Fruit fly (Drosophila melanogaster) whole organism, embryonic: Measurements from ENCODE around the gene Nmdar1.

Experiments
- CG1024 ChIP-seq: fragments of 200-800 bp; sonication (Bioruptor generic); IDR thresholded peaks from 2 replicates; pipeline ENCODE4 v1.3.6; 2022; ENCODE audit warnings: missing biosample characterization, missing genetic modification characterization
- CG13123 ChIP-seq: fragments of 200-800 bp; sonication (Bioruptor generic); optimal IDR thresholded peaks from 2 replicates; lab custom pipeline; 2016; ENCODE audit warnings: missing biosample characterization, missing genetic modification characterization
- CG14667 ChIP-seq: fragments of 200-800 bp; sonication (Bioruptor generic); IDR thresholded peaks from 2 replicates; pipeline ENCODE4 v1.3.6; 2022; ENCODE audit warnings: missing biosample characterization, missing genetic modification characterization
- CG15269 ChIP-seq: fragments of 200-800 bp; sonication (Bioruptor generic); optimal IDR thresholded peaks from 2 replicates; lab custom pipeline; 2018; ENCODE audit warnings: missing biosample characterization, mild to moderate bottlenecking, missing genetic modification characterization, moderate library complexity
- CG18011 ChIP-seq: fragments of 200-800 bp; sonication (Bioruptor generic); optimal IDR thresholded peaks from 2 replicates; lab custom pipeline; 2017; ENCODE audit warnings: missing biosample characterization, missing genetic modification characterization, mild to moderate bottlenecking, moderate library complexity, missing genotype
- CG2120 ChIP-seq: fragments of 200-800 bp; sonication (Bioruptor generic); optimal IDR thresholded peaks from 3 replicates; lab custom pipeline; 2016; ENCODE audit warnings: missing biosample characterization, missing genetic modification characterization
- CG31388 ChIP-seq: fragments of 200-800 bp; sonication (Bioruptor generic); optimal IDR thresholded peaks from 2 replicates; lab custom pipeline; 2016; ENCODE audit warnings: missing biosample characterization, missing genetic modification characterization
- CG3838 ChIP-seq: fragments of 200-800 bp; sonication (Bioruptor generic); optimal IDR thresholded peaks from 3 replicates; lab custom pipeline; 2016; ENCODE audit warnings: missing biosample characterization, missing genetic modification characterization
- CG3995 ChIP-seq: fragments of 200-800 bp; sonication (Bioruptor generic); optimal IDR thresholded peaks from 3 replicates; lab custom pipeline; 2016; ENCODE audit warnings: missing biosample characterization, missing genetic modification characterization
- CG4282 ChIP-seq: fragments of 200-800 bp; sonication (Bioruptor generic); optimal IDR thresholded peaks from 2 replicates; lab custom pipeline; 2016; ENCODE audit warnings: missing biosample characterization, missing genetic modification characterization
- CG43689 ChIP-seq: fragments of 200-800 bp; sonication (Bioruptor generic); IDR thresholded peaks from 2 replicates; pipeline ENCODE4 v1.3.6; 2022; ENCODE audit warnings: missing biosample characterization, missing genetic modification characterization
- CG4820 ChIP-seq: fragments of 200-800 bp; sonication (Bioruptor generic); optimal IDR thresholded peaks from 3 replicates; lab custom pipeline; 2016; ENCODE audit warnings: missing biosample characterization, missing genetic modification characterization
- CG4854 ChIP-seq: fragments of 200-800 bp; sonication (Bioruptor generic); optimal IDR thresholded peaks from 2 replicates; lab custom pipeline; 2016; ENCODE audit warnings: missing biosample characterization, missing genetic modification characterization, inconsistent platforms
- CG6254 ChIP-seq: fragments of 200-800 bp; sonication (Bioruptor generic); optimal IDR thresholded peaks from 3 replicates; lab custom pipeline; 2017; ENCODE audit warnings: mild to moderate bottlenecking, missing biosample characterization, missing genetic modification reagents, missing genetic modification characterization
- CG6683 ChIP-seq: fragments of 200-800 bp; sonication (Bioruptor generic); optimal IDR thresholded peaks from 2 replicates; lab custom pipeline; 2017; ENCODE audit warnings: missing biosample characterization, mild to moderate bottlenecking, missing genetic modification characterization, missing genetic modification reagents
- CG7271 ChIP-seq: fragments of 200-800 bp; sonication (Bioruptor generic); optimal IDR thresholded peaks from 2 replicates; lab custom pipeline; 2018; ENCODE audit warnings: missing biosample characterization, mild to moderate bottlenecking, missing genetic modification characterization, moderate library complexity
- CG7372 ChIP-seq: fragments of 200-800 bp; sonication (Bioruptor generic); IDR thresholded peaks from 2 replicates; pipeline ENCODE4 v1.3.6; 2022; ENCODE audit warnings: missing biosample characterization, missing genetic modification characterization
- CG7839 ChIP-seq: fragments of 200-800 bp; sonication (Bioruptor generic); optimal IDR thresholded peaks from 3 replicates; lab custom pipeline; 2018; ENCODE audit warnings: missing biosample characterization, mild to moderate bottlenecking, missing genetic modification characterization, moderate library complexity
- CG8089 ChIP-seq: fragments of 200-800 bp; sonication (Bioruptor generic); optimal IDR thresholded peaks from 3 replicates; lab custom pipeline; 2016; ENCODE audit warnings: missing biosample characterization, missing genetic modification characterization
- CG8290 ChIP-seq, 3 experiments: fragments of 200-800 bp; sonication (Bioruptor generic); optimal IDR thresholded peaks; 2 replicates each; lab custom pipeline; 2016 to 2019; ENCODE audit warnings: missing biosample characterization in 3 of 3, missing genetic modification characterization in 3 of 3, mild to moderate bottlenecking in 2 of 3, moderate library complexity in 1 of 3
- CG8478 ChIP-seq: fragments of >200 bp; optimal IDR thresholded peaks from 2 replicates; lab custom pipeline; 2018
- CG8944 ChIP-seq: fragments of 200-800 bp; sonication (Bioruptor generic); optimal IDR thresholded peaks from 3 replicates; lab custom pipeline; 2016; ENCODE audit warnings: missing biosample characterization, missing genetic modification characterization
- D19A ChIP-seq: fragments of 200-800 bp; optimal IDR thresholded peaks from 3 replicates; lab custom pipeline; 2019; ENCODE audit warnings: missing biosample characterization, mild to moderate bottlenecking, missing genetic modification characterization, moderate library complexity
- Dfd ChIP-seq, 2 experiments: fragments of >200 bp; optimal IDR thresholded peaks; 2 replicates each; lab custom pipeline; 2017; ENCODE audit warnings: missing biosample characterization in 2 of 2, missing genetic modification characterization in 2 of 2
- Doc3 ChIP-seq: fragments of 200-800 bp; sonication (Bioruptor generic); IDR thresholded peaks from 3 replicates; pipeline ENCODE4 v1.3.6; 2022; ENCODE audit warnings: missing biosample characterization, missing genetic modification characterization; ENCODE audit not compliant: partially characterized antibody
- Dp ChIP-seq: fragments of 200-800 bp; sonication (Bioruptor generic); optimal IDR thresholded peaks from 2 replicates; lab custom pipeline; 2018; ENCODE audit warnings: missing biosample characterization, mild to moderate bottlenecking, missing genetic modification characterization, moderate library complexity
- HLH54F ChIP-seq: fragments of 200-800 bp; sonication (Bioruptor generic); optimal IDR thresholded peaks from 3 replicates; lab custom pipeline; 2016; ENCODE audit warnings: missing biosample characterization, missing genetic modification characterization
- Hsf ChIP-seq: fragments of 200-800 bp; sonication (Bioruptor generic); optimal IDR thresholded peaks from 3 replicates; lab custom pipeline; 2016; ENCODE audit warnings: missing biosample characterization, missing genetic modification characterization
- Meics ChIP-seq: fragments of 200-800 bp; sonication (Bioruptor generic); optimal IDR thresholded peaks from 2 replicates; lab custom pipeline; 2017; ENCODE audit warnings: missing biosample characterization, mild to moderate bottlenecking, missing genetic modification characterization
- NC2β ChIP-seq: fragments of 200-800 bp; sonication (Bioruptor generic); optimal IDR thresholded peaks from 2 replicates; lab custom pipeline; 2016; ENCODE audit warnings: missing biosample characterization, missing genetic modification characterization
- NK7.1 ChIP-seq: fragments of 200-800 bp; sonication (Bioruptor generic); optimal IDR thresholded peaks from 3 replicates; lab custom pipeline; 2016; ENCODE audit warnings: missing biosample characterization, missing genetic modification characterization
- Nf-YB ChIP-seq: fragments of 200-800 bp; sonication (Bioruptor generic); optimal IDR thresholded peaks from 3 replicates; lab custom pipeline; 2019; ENCODE audit warnings: missing biosample characterization, mild to moderate bottlenecking, missing genetic modification characterization, moderate library complexity
- NfI ChIP-seq: fragments of 200-800 bp; sonication (Bioruptor generic); optimal IDR thresholded peaks from 3 replicates; lab custom pipeline; 2018; ENCODE audit warnings: missing biosample characterization, mild to moderate bottlenecking, missing genetic modification characterization, moderate library complexity
- Sin3A ChIP-seq: fragments of >200 bp; optimal IDR thresholded peaks from 2 replicates; lab custom pipeline; 2018
- Xbp1 ChIP-seq: fragments of 200-800 bp; sonication (Bioruptor generic); optimal IDR thresholded peaks from 3 replicates; lab custom pipeline; 2016; ENCODE audit warnings: missing biosample characterization, mild to moderate bottlenecking, missing genetic modification characterization
- ac ChIP-seq: fragments of 200-800 bp; sonication (Bioruptor generic); optimal IDR thresholded peaks from 3 replicates; lab custom pipeline; 2017; ENCODE audit warnings: missing biosample characterization, mild to moderate bottlenecking, missing genetic modification characterization
- bsh ChIP-seq, 2 experiments: fragments of 200-800 bp; sonication (Bioruptor generic); optimal IDR thresholded peaks; 2 replicates each; lab custom pipeline; 2017 to 2018; ENCODE audit warnings: mild to moderate bottlenecking in 2 of 2, missing biosample characterization in 2 of 2, missing genetic modification characterization in 2 of 2, moderate library complexity in 1 of 2
- btn ChIP-seq: fragments of 200-800 bp; sonication (Bioruptor generic); optimal IDR thresholded peaks from 2 replicates; lab custom pipeline; 2016; ENCODE audit warnings: missing biosample characterization, missing genetic modification characterization
- cas ChIP-seq: fragments of 200-800 bp; sonication (Bioruptor generic); IDR thresholded peaks from 2 replicates; pipeline ENCODE4 v1.3.6; 2022; ENCODE audit warnings: missing biosample characterization, missing genetic modification characterization
- ci ChIP-seq: fragments of 200-800 bp; sonication (Bioruptor generic); IDR thresholded peaks from 3 replicates; pipeline ENCODE4 v1.3.6; 2022; ENCODE audit warnings: missing biosample characterization, missing genetic modification characterization
- esg ChIP-seq: fragments of 200-800 bp; sonication (Bioruptor generic); conservative IDR thresholded peaks from 2 replicates; pipeline ENCODE4 v1.3.6; 2022; ENCODE audit warnings: missing biosample characterization, missing genetic modification characterization
- eyg ChIP-seq: fragments of 200-800 bp; sonication (Bioruptor generic); optimal IDR thresholded peaks from 3 replicates; lab custom pipeline; 2016; ENCODE audit warnings: missing biosample characterization, missing genetic modification characterization
- fd102C ChIP-seq: fragments of 200-800 bp; sonication (Bioruptor generic); optimal IDR thresholded peaks from 2 replicates; lab custom pipeline; 2018; ENCODE audit warnings: missing biosample characterization, mild to moderate bottlenecking, missing genetic modification characterization, moderate library complexity
- gsb ChIP-seq: fragments of 200-800 bp; sonication (Bioruptor generic); IDR thresholded peaks from 2 replicates; pipeline ENCODE4 v1.3.6; 2022; ENCODE audit warnings: missing biosample characterization, missing genetic modification characterization
- kni ChIP-seq: fragments of 200-800 bp; sonication (Bioruptor generic); optimal IDR thresholded peaks from 3 replicates; lab custom pipeline; 2017; ENCODE audit warnings: mild to moderate bottlenecking, missing biosample characterization, missing genetic modification reagents, missing genetic modification characterization
- oc ChIP-seq: fragments of 200-800 bp; sonication (Bioruptor generic); optimal IDR thresholded peaks from 2 replicates; lab custom pipeline; 2018; ENCODE audit warnings: missing biosample characterization, mild to moderate bottlenecking, missing genetic modification characterization, moderate library complexity
- otp ChIP-seq: fragments of 200-800 bp; sonication (Bioruptor generic); IDR thresholded peaks from 3 replicates; pipeline ENCODE4, ENCODE4 v1.3.6; 2022; ENCODE audit warnings: missing biosample characterization, missing genetic modification characterization
- pb ChIP-seq: fragments of 200-800 bp; sonication (Bioruptor generic); optimal IDR thresholded peaks from 3 replicates; lab custom pipeline; 2016; ENCODE audit warnings: missing biosample characterization, missing genetic modification characterization
- pho ChIP-seq: fragments of 200-800 bp; sonication (Bioruptor generic); optimal IDR thresholded peaks from 2 replicates; lab custom pipeline; 2016; ENCODE audit warnings: missing biosample characterization, missing genetic modification characterization
- scrt ChIP-seq: fragments of 200-800 bp; sonication (Bioruptor generic); optimal IDR thresholded peaks from 2 replicates; lab custom pipeline; 2018; ENCODE audit warnings: missing biosample characterization, mild to moderate bottlenecking, missing genetic modification characterization, moderate library complexity
- sqz ChIP-seq: fragments of 200-800 bp; sonication (Bioruptor generic); optimal IDR thresholded peaks from 3 replicates; lab custom pipeline; 2018; ENCODE audit warnings: missing biosample characterization, mild to moderate bottlenecking, missing genetic modification characterization

The Nmdar1 gene

dm6 chr3R:5463199-5463949 lies 59.8 kb downstream of the Nmdar1 start (continued):
- TF ChIP-seq scrt (GFP tag; lab: Kevin White, UChicago): peak; percentile 98
- TF ChIP-seq oc (tag; lab: Kevin White, UChicago): no peak
- TF ChIP-seq Sin3A: no peak
- no peak for TF ChIP-seq fd102C (GFP tag; lab: Kevin White, UChicago)
- no peak for TF ChIP-seq pho (GFP tag; lab: Kevin White, UChicago)
- no peak for TF ChIP-seq CG31388
- TF ChIP-seq CG8089 (GFP tag; lab: Kevin White, UChicago): no peak
- no peak for TF ChIP-seq CG3995 (GFP tag; lab: Kevin White, UChicago)
- TF ChIP-seq CG8290 (GFP tag; optimal IDR thresholded peaks at IDR 0.05; lab: Kevin White, UChicago): no peak
- TF ChIP-seq CG8290 (tag; optimal IDR thresholded peaks at IDR 0.05; lab: Kevin White, UChicago): no peak
- TF ChIP-seq NfI: no peak
- no peak for TF ChIP-seq CG6683 (GFP tag; lab: Kevin White, UChicago)
- TF ChIP-seq cas: no peak
- no peak for TF ChIP-seq eyg (GFP tag; lab: Kevin White, UChicago)
- no peak for TF ChIP-seq Nf-YB (GFP tag; lab: Kevin White, UChicago)
- TF ChIP-seq gsb (GFP tag; lab: Robert Waterston, UW): no peak
- TF ChIP-seq CG3838 (GFP tag; lab: Kevin White, UChicago): no peak
- no peak for TF ChIP-seq CG1024
- TF ChIP-seq pb (GFP tag; lab: Kevin White, UChicago): no peak
- TF ChIP-seq CG6254: no peak
- no peak for TF ChIP-seq CG4854 (GFP tag; lab: Kevin White, UChicago)
- no peak for TF ChIP-seq ci (GFP tag; lab: Robert Waterston, UW)
- TF ChIP-seq CG7839 (tag; lab: Kevin White, UChicago): no peak
- TF ChIP-seq sqz (GFP tag; lab: Kevin White, UChicago): no peak
- TF ChIP-seq NK7.1 (GFP tag; lab: Kevin White, UChicago): no peak
- TF ChIP-seq Dp (GFP tag; lab: Kevin White, UChicago): peak; percentile 29
- TF ChIP-seq bsh (GFP tag; optimal IDR thresholded peaks at IDR 0.05; lab: Kevin White, UChicago): no peak
- TF ChIP-seq ac (GFP tag; lab: Kevin White, UChicago): no peak
- TF ChIP-seq Meics (GFP tag; lab: Kevin White, UChicago): no peak
- no peak for TF ChIP-seq otp
- no peak for TF ChIP-seq CG4820
- TF ChIP-seq CG43689: no peak
- TF ChIP-seq CG2120: no peak
- TF ChIP-seq HLH54F: no peak
- no peak for TF ChIP-seq CG7271 (tag; lab: Kevin White, UChicago)
- no peak for TF ChIP-seq CG7372
- no peak for TF ChIP-seq CG8944
- TF ChIP-seq Dfd (GFP tag; optimal IDR thresholded peaks at IDR 0.05; lab: Kevin White, UChicago): no peak
- TF ChIP-seq kni: no peak
- TF ChIP-seq D19A: peak; percentile 58
- no peak for TF ChIP-seq Xbp1
- no peak for TF ChIP-seq NC2β (GFP tag; lab: Kevin White, UChicago)
- no peak for TF ChIP-seq esg (GFP tag; lab: Robert Waterston, UW)
- TF ChIP-seq CG18011 (GFP tag; lab: Kevin White, UChicago): no peak
- no peak for TF ChIP-seq Doc3
- no peak for TF ChIP-seq btn (GFP tag; lab: Kevin White, UChicago)
- TF ChIP-seq CG4282: no peak
- TF ChIP-seq Hsf: no peak
- TF ChIP-seq CG13123 (GFP tag; lab: Kevin White, UChicago): no peak
- TF ChIP-seq CG8478: no peak
- no peak for TF ChIP-seq CG15269 (tag; lab: Kevin White, UChicago)
- no peak for TF ChIP-seq CG14667
